Worm (Caenorhabditis elegans) whole organism, L1 larva: ENCODE results near the gene comt-4.

Source experiments
- C04F5.9 ChIP-seq: sonication (generic microtip); optimal IDR thresholded peaks from 2 replicates; lab custom pipeline; 2016; ENCODE audit warnings: missing genetic modification characterization, missing compliant biosample characterization
- Y116A8C.19 ChIP-seq: sonication (generic microtip); optimal IDR thresholded peaks from 2 replicates; lab custom pipeline; 2016; ENCODE audit warnings: missing compliant biosample characterization, missing genetic modification characterization, borderline replicate concordance
- ama-1 ChIP-seq: fragments of 150-350 bp; optimal IDR thresholded peaks from 2 replicates; lab custom pipeline; 2014
- blmp-1 ChIP-seq: fragments of 150-350 bp; optimal IDR thresholded peaks from 2 replicates; lab custom pipeline; 2014; ENCODE audit warnings: missing biosample characterization, missing genetic modification characterization
- ceh-8 ChIP-seq: fragments of 200-800 bp; sonication (Bioruptor generic); optimal IDR thresholded peaks from 2 replicates; lab custom pipeline; 2018; ENCODE audit warnings: mild to moderate bottlenecking, missing genetic modification characterization, moderate library complexity, missing compliant biosample characterization
- dpl-1 ChIP-seq, 3 experiments: fragments of 150-350 bp in 2 of 3; sonication (generic microtip) in 1 of 3; optimal IDR thresholded peaks; 2 replicates each; lab custom pipeline; 2014 to 2017; ENCODE audit warnings: missing biosample characterization in 3 of 3, missing genetic modification characterization in 3 of 3, missing genetic modification reagents in 3 of 3
- efl-1 ChIP-seq, 4 experiments: fragments of 150-350 bp; optimal IDR thresholded peaks in 3 of 4; peaks in 1 of 4; 1 replicate in 1 of 4; 2 replicates in 3 of 4; lab custom pipeline; 2014; ENCODE audit warnings: missing biosample characterization in 2 of 4, missing genetic modification characterization in 2 of 4, missing genetic modification reagents in 2 of 4
- egl-13 ChIP-seq: sonication (generic microtip); optimal IDR thresholded peaks from 2 replicates; lab custom pipeline; 2016; ENCODE audit warnings: missing genotype, missing genetic modification reagents, missing genetic modification characterization, missing compliant biosample characterization
- elt-2 ChIP-seq: sonication (generic microtip); optimal IDR thresholded peaks from 2 replicates; lab custom pipeline; 2016; ENCODE audit warnings: missing genetic modification characterization, mild to moderate bottlenecking, inconsistent platforms, missing compliant biosample characterization, missing genetic modification reagents
- fkh-8 ChIP-seq: sonication (generic microtip); optimal IDR thresholded peaks from 2 replicates; lab custom pipeline; 2016; ENCODE audit warnings: mild to moderate bottlenecking, missing genetic modification characterization, missing compliant biosample characterization
- fos-1 ChIP-seq: fragments of 150-350 bp; optimal IDR thresholded peaks from 2 replicates; lab custom pipeline; 2014; ENCODE audit warnings: missing biosample characterization, missing genetic modification characterization
- hpl-2 ChIP-seq: fragments of 150-350 bp; optimal IDR thresholded peaks from 2 replicates; lab custom pipeline; 2014; ENCODE audit warnings: missing biosample characterization, missing genetic modification reagents, missing genetic modification characterization
- irx-1 ChIP-seq: sonication (generic microtip); optimal IDR thresholded peaks from 2 replicates; lab custom pipeline; 2016; ENCODE audit warnings: missing genetic modification characterization, missing compliant biosample characterization
- jun-1 ChIP-seq: fragments of 150-350 bp; optimal IDR thresholded peaks from 2 replicates; lab custom pipeline; 2014; ENCODE audit warnings: missing biosample characterization, missing genetic modification reagents, missing genetic modification characterization
- lin-14 ChIP-seq: fragments of 200-800 bp; sonication (Bioruptor generic); optimal IDR thresholded peaks from 2 replicates; lab custom pipeline; 2018; ENCODE audit warnings: mild to moderate bottlenecking, missing genetic modification characterization, moderate library complexity, missing compliant biosample characterization
- lir-3 ChIP-seq: sonication (generic microtip); optimal IDR thresholded peaks from 2 replicates; lab custom pipeline; 2016; ENCODE audit warnings: mild to moderate bottlenecking, missing genetic modification characterization, moderate library complexity, missing compliant biosample characterization; ENCODE audit not compliant: poor library complexity
- lsy-2 ChIP-seq, 2 experiments: fragments of 150-350 bp; optimal IDR thresholded peaks; 2 replicates each; lab custom pipeline; 2014; ENCODE audit warnings: missing biosample characterization in 2 of 2, missing genetic modification characterization in 2 of 2
- mep-1 ChIP-seq: fragments of 150-350 bp; optimal IDR thresholded peaks from 2 replicates; lab custom pipeline; 2014; ENCODE audit warnings: missing biosample characterization, missing genetic modification characterization
- nhr-19 ChIP-seq: fragments of 200-800 bp; sonication (Bioruptor generic); conservative IDR thresholded peaks from 2 replicates; pipeline ENCODE4 v1.3.6; 2022; ENCODE audit warnings: missing genetic modification characterization, missing compliant biosample characterization
- nhr-20 ChIP-seq: sonication (generic microtip); optimal IDR thresholded peaks from 2 replicates; lab custom pipeline; 2016; ENCODE audit warnings: mild to moderate bottlenecking, missing genetic modification characterization, missing compliant biosample characterization
- nhr-28 ChIP-seq: fragments of 150-350 bp; optimal IDR thresholded peaks from 2 replicates; lab custom pipeline; 2014; ENCODE audit warnings: missing biosample characterization, missing genetic modification characterization
- nhr-47 ChIP-seq: sonication (generic microtip); optimal IDR thresholded peaks from 2 replicates; lab custom pipeline; 2016; ENCODE audit warnings: mild to moderate bottlenecking, missing genetic modification characterization, moderate library complexity, missing compliant biosample characterization
- nhr-71 ChIP-seq: sonication (generic microtip); optimal IDR thresholded peaks from 2 replicates; lab custom pipeline; 2016; ENCODE audit warnings: mild to moderate bottlenecking, missing genetic modification characterization, moderate library complexity, missing compliant biosample characterization
- nhr-85 ChIP-seq: sonication (generic microtip); peaks from one replicate; lab custom pipeline; 2016; ENCODE audit warnings: missing genetic modification characterization, inconsistent platforms, missing compliant biosample characterization
- nhr-90 ChIP-seq: sonication (generic microtip); optimal IDR thresholded peaks from 2 replicates; lab custom pipeline; 2016; ENCODE audit warnings: mild to moderate bottlenecking, missing genetic modification characterization, missing compliant biosample characterization; ENCODE audit not compliant: poor library complexity
- pax-3 ChIP-seq: fragments of 200-800 bp; sonication (Bioruptor generic); optimal IDR thresholded peaks from 2 replicates; lab custom pipeline; 2018; ENCODE audit warnings: mild to moderate bottlenecking, missing genetic modification characterization, moderate library complexity, missing compliant biosample characterization
- rnt-1 ChIP-seq: sonication (generic microtip); optimal IDR thresholded peaks from 2 replicates; lab custom pipeline; 2016; ENCODE audit warnings: mild to moderate bottlenecking, missing genetic modification characterization, moderate library complexity, missing compliant biosample characterization
- sox-4 ChIP-seq: sonication (generic microtip); optimal IDR thresholded peaks from 2 replicates; lab custom pipeline; 2016; ENCODE audit warnings: missing genetic modification characterization, missing compliant biosample characterization
- tbx-2 ChIP-seq: sonication (generic microtip); optimal IDR thresholded peaks from 2 replicates; lab custom pipeline; 2016; ENCODE audit warnings: missing genetic modification characterization, missing compliant biosample characterization
- unc-30 ChIP-seq: sonication (generic microtip); optimal IDR thresholded peaks from 2 replicates; lab custom pipeline; 2017; ENCODE audit warnings: missing biosample characterization, missing genetic modification characterization
- unc-86 ChIP-seq: sonication (generic microtip); optimal IDR thresholded peaks from 2 replicates; lab custom pipeline; 2016; ENCODE audit warnings: missing genetic modification characterization, missing compliant biosample characterization
- vab-15 ChIP-seq: sonication (generic microtip); optimal IDR thresholded peaks from 2 replicates; lab custom pipeline; 2017; ENCODE audit warnings: missing genotype, mild to moderate bottlenecking, missing genetic modification characterization, missing compliant biosample characterization
- ztf-11 ChIP-seq, 2 experiments: sonication (generic microtip); optimal IDR thresholded peaks; 2 replicates each; lab custom pipeline; 2016 to 2017; ENCODE audit warnings: missing genetic modification characterization in 2 of 2, missing biosample characterization in 1 of 2, missing compliant biosample characterization in 1 of 2

comt-4 gene

ce11 chrV:2051507-2051906, 1.5 kb upstream of the comt-4 start, which contains the start of gene Y40B10A.11:
Gene Y40B10A.11 (minus strand): TSS chrV:2051607.
- TF ChIP-seq fos-1 = no peak
- TF ChIP-seq blmp-1 (tag; lab: Kevin White, UChicago) = peak; percentile 7

DNA sequence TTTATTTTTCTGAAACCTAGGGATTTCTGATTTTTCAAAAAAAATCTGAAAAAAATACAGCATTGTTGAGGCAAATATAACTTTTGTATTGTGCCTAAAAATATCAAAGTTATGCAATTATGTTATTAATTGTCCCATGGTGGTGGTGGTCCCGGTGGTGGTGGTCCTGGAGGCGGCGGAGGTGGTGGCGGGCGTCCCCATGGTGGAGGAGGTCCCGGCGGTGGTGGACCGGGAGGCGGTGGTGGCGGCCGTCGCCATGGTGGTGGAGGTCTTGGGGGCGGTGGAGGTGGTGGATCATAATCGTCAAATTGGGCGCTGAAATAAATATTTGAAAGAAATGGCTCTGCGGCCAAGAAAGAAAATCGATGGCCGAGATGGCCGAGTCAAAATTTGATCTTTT, 805 bp upstream of the comt-4 start:
- no peak for TF ChIP-seq unc-30
- peak; percentile 78 for TF ChIP-seq ceh-8 (GFP tag; lab: Kevin White, UChicago)

DNA sequence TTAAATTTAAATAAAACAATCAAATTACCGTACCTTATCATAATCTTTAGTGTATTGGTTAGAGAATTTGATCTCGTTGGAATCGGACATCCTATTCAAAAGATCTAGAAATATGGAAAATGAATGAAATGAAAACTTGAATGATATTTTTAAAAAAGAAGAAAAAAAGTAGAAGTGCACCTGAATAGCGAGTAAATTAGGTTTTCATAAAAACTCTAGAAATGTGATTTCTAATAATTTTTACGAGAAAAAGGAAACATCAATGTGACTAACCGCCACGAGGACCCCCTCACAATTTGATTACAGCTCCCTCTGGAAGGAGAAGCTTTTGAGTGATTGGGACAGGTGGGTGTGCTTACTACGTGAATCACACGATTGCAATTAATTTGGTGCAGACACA, 4.0 kb downstream of the comt-4 start, which contains the start of gene Y40B10A.5:
Gene Y40B10A.5 (minus strand): TSS at position 101 of the 400 bp plus-strand sequence.
- TF ChIP-seq Y116A8C.19 (tag; lab: Kevin White, UChicago) (no peak), nhr-47 (peak; percentile 26), fkh-8 (tag; lab: Kevin White, UChicago) (peak; percentile 27), nhr-71 (tag; lab: Kevin White, UChicago) (no peak), ceh-8 (GFP tag; lab: Kevin White, UChicago) (peak; percentile 6), mep-1 (tag; lab: Kevin White, UChicago) (no peak)
- TF ChIP-seq, all 84 proteins: peak for 3

ce11 chrV:2035545-2035944, 14.4 kb downstream of the comt-4 start, which contains the start of gene srab-23:
Gene srab-23 (minus strand): TSS chrV:2035645.
- TF ChIP-seq dpl-1 (GFP tag; optimal IDR thresholded peaks at IDR 0.05; lab: Kevin White, UChicago) = no peak
- TF ChIP-seq ama-1 (lab: Kevin White, UChicago) = no peak
- TF ChIP-seq rnt-1 = no peak
- no peak for TF ChIP-seq nhr-90 (tag; lab: Kevin White, UChicago)
- no peak for TF ChIP-seq irx-1 (tag; lab: Kevin White, UChicago)
- TF ChIP-seq pax-3 (tag; lab: Kevin White, UChicago) = no peak
- no peak for TF ChIP-seq vab-15
- no peak for TF ChIP-seq lsy-2 (tag; optimal IDR thresholded peaks at IDR 0.05; lab: Kevin White, UChicago)
- no peak for TF ChIP-seq nhr-20 (tag; lab: Kevin White, UChicago)
- TF ChIP-seq unc-30 = no peak
- TF ChIP-seq nhr-28 (tag; lab: Kevin White, UChicago) = no peak
- TF ChIP-seq, all 84 proteins: peak for 0

DNA sequence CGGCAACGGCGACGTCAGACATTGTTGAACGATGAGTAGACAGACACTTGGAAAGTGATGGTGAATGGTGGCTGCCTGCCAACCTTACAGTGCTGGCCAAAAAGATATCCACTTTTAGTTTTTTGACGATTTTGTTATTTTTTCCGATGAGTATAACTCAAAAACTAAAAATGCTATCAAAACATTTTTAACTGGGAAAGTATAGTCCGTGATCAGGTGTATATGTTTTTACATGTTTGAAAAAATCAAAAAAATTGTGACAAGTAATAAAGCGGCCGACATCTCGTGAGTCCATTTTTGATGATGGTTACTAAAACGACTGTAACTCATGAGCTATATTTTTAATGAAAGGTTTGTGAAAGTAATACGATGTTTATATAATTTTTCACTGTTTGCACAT, 18.5 kb downstream of the comt-4 start, which contains the start of gene hil-6:
Gene hil-6 (minus strand): TSS at position 101 of the 400 bp plus-strand sequence.
- TF ChIP-seq jun-1 (tag; lab: Kevin White, UChicago) (no peak), tbx-2 (no peak), sox-4 (tag; lab: Kevin White, UChicago) (no peak), efl-1 (optimal IDR thresholded peaks at IDR 0.05; lab: Kevin White, UChicago) (no peak), efl-1 (GFP tag; optimal IDR thresholded peaks at IDR 0.05 in 1 of 2; lab: Kevin White, UChicago) (no peak)

DNA sequence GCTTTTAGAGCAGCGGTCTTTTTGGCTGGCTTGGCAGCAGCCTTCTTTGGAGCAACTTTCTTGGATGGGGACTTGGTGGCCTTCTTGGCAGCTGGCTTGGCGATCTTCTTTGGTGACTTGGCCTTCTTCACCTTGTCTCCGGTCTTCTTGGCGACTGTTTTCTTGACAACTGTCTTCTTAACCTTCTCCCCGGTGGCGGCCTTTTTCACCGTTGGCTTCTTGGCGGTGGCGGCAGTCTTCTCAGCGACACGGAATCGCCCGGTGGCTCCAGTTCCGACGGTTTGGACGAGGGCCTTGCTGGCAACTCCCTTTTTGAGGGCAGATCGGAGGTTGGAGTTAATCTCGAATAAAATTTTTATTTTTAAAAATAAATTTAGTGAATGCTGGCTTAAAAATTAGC, 19.3 kb downstream of the comt-4 start:
- TF ChIP-seq efl-1 (optimal IDR thresholded peaks at IDR 0.05; lab: Kevin White, UChicago) = no peak
- TF ChIP-seq efl-1 (GFP tag; optimal IDR thresholded peaks at IDR 0.05 in 1 of 2; lab: Kevin White, UChicago) = peak in 1 of 2 experiments; percentile 10
- no peak for TF ChIP-seq nhr-20 (tag; lab: Kevin White, UChicago)
- TF ChIP-seq rnt-1 = no peak
- no peak for TF ChIP-seq ztf-11 (tag; optimal IDR thresholded peaks at IDR 0.05; lab: Kevin White, UChicago)
- no peak for TF ChIP-seq unc-30
- TF ChIP-seq nhr-85 (tag; lab: Kevin White, UChicago) = no peak
- no peak for TF ChIP-seq egl-13

ce11 chrV:2029877-2030276, 20.1 kb downstream of the comt-4 start, which contains the start of gene F59A7.12:
Gene F59A7.12 (plus strand): TSS chrV:2030177.
- no peak for TF ChIP-seq C04F5.9
- TF ChIP-seq lir-3 (tag; lab: Kevin White, UChicago) = no peak
- no peak for TF ChIP-seq lin-14
- no peak for TF ChIP-seq unc-86 (tag; lab: Kevin White, UChicago)
- no peak for TF ChIP-seq tbx-2
- no peak for TF ChIP-seq elt-2 (tag; lab: Kevin White, UChicago)
- TF ChIP-seq hpl-2 = no peak
- no peak for TF ChIP-seq nhr-19 (GFP tag; lab: Robert Waterston, UW)
- no peak for TF ChIP-seq ceh-8 (GFP tag; lab: Kevin White, UChicago)
- TF ChIP-seq, all 84 proteins: peak for 0
